Fruit fly (Drosophila melanogaster) whole organism, wandering third instar larva: ENCODE results near the gene CG31221.

Experiments
- Abd-B ChIP-seq: fragments of >200 bp; optimal IDR thresholded peaks from 2 replicates; lab custom pipeline; 2017; ENCODE audit warnings: missing biosample characterization, missing genetic modification characterization
- CG32264 ChIP-seq: fragments of 200-800 bp; sonication (Bioruptor generic); optimal IDR thresholded peaks from 2 replicates; lab custom pipeline; 2016; ENCODE audit warnings: missing biosample characterization, missing genetic modification characterization
- CG9705 ChIP-seq: fragments of 200-800 bp; sonication (Bioruptor generic); optimal IDR thresholded peaks from 2 replicates; lab custom pipeline; 2018; ENCODE audit warnings: missing biosample characterization, mild to moderate bottlenecking, missing genetic modification characterization
- CrebA ChIP-seq: fragments of 200-800 bp; sonication (Bioruptor generic); optimal IDR thresholded peaks from 2 replicates; lab custom pipeline; 2016; ENCODE audit warnings: missing biosample characterization, mild to moderate bottlenecking, missing genetic modification characterization, borderline replicate concordance
- Dfd ChIP-seq: fragments of >200 bp; optimal IDR thresholded peaks from 2 replicates; lab custom pipeline; 2017; ENCODE audit warnings: missing biosample characterization, missing genetic modification characterization
- Dif ChIP-seq: fragments of 200-275, 200-300 bp; sonication (Bioruptor generic); optimal IDR thresholded peaks from 2 replicates; lab custom pipeline; 2018; ENCODE audit warnings: missing biosample characterization, missing genetic modification characterization; ENCODE audit not compliant: partially characterized antibody
- GATAd ChIP-seq: sonication (Bioruptor generic); optimal IDR thresholded peaks from 2 replicates; lab custom pipeline; 2016; ENCODE audit warnings: missing biosample characterization, missing genetic modification characterization
- HLH106 ChIP-seq: fragments of 200-800 bp; optimal IDR thresholded peaks from 3 replicates; lab custom pipeline; 2019; ENCODE audit warnings: missing biosample characterization, mild to moderate bottlenecking, missing genetic modification characterization, moderate library complexity
- Hnf4 ChIP-seq: fragments of 200-800 bp; sonication (Bioruptor generic); optimal IDR thresholded peaks from 2 replicates; lab custom pipeline; 2016; ENCODE audit warnings: missing biosample characterization, mild to moderate bottlenecking, missing genetic modification characterization
- Hr78 ChIP-seq: fragments of >200 bp; optimal IDR thresholded peaks from 2 replicates; lab custom pipeline; 2017; ENCODE audit warnings: missing biosample characterization, missing genetic modification characterization
- Hr83 ChIP-seq: fragments of 200-300 bp; sonication (Bioruptor generic); optimal IDR thresholded peaks from 2 replicates; lab custom pipeline; 2016; ENCODE audit warnings: missing biosample characterization, mild to moderate bottlenecking, missing genetic modification characterization, moderate library complexity; ENCODE audit not compliant: poor library complexity, severe bottlenecking
- Jra ChIP-seq: sonication (Bioruptor generic); optimal IDR thresholded peaks from 2 replicates; lab custom pipeline; 2016; ENCODE audit warnings: missing biosample characterization, missing genetic modification characterization
- Mio ChIP-seq: sonication (Bioruptor generic); optimal IDR thresholded peaks from 2 replicates; lab custom pipeline; 2016; ENCODE audit warnings: missing biosample characterization, missing genetic modification characterization
- Myc ChIP-seq: fragments of >200 bp; optimal IDR thresholded peaks from 2 replicates; lab custom pipeline; 2017
- N ChIP-seq: fragments of >200 bp; optimal IDR thresholded peaks from 2 replicates; lab custom pipeline; 2018; ENCODE audit warnings: missing biosample characterization, missing external identifiers, missing genetic modification characterization
- OdsH ChIP-seq: fragments of 200-800 bp; sonication (Bioruptor generic); optimal IDR thresholded peaks from 2 replicates; lab custom pipeline; 2016; ENCODE audit warnings: missing biosample characterization, mild to moderate bottlenecking, missing genetic modification characterization
- Rel ChIP-seq, 2 experiments: fragments of 200-800 bp; sonication (Bioruptor generic) in 1 of 2; optimal IDR thresholded peaks; 2 replicates in 1 of 2; 3 replicates in 1 of 2; lab custom pipeline; 2016 to 2019; ENCODE audit warnings: mild to moderate bottlenecking in 2 of 2, missing biosample characterization in 2 of 2, missing genetic modification characterization in 2 of 2, moderate library complexity in 1 of 2
- Sp1 ChIP-seq: fragments of 200-800 bp; sonication (Bioruptor generic); optimal IDR thresholded peaks from 3 replicates; lab custom pipeline; 2019; ENCODE audit warnings: missing biosample characterization, mild to moderate bottlenecking, missing genetic modification characterization, moderate library complexity
- Vsx2 ChIP-seq: fragments of 200-300, 225-300 bp; sonication (Bioruptor generic); optimal IDR thresholded peaks from 2 replicates; lab custom pipeline; 2018; ENCODE audit warnings: missing biosample characterization, missing genetic modification characterization; ENCODE audit not compliant: partially characterized antibody
- br ChIP-seq: fragments of 200-800 bp; sonication (Bioruptor generic); optimal IDR thresholded peaks from 2 replicates; lab custom pipeline; 2016; ENCODE audit warnings: missing biosample characterization, missing genetic modification characterization
- brk ChIP-seq: fragments of 200-800 bp; sonication (Bioruptor generic); optimal IDR thresholded peaks from 2 replicates; lab custom pipeline; 2016; ENCODE audit warnings: missing biosample characterization, mild to moderate bottlenecking, missing genetic modification characterization
- dl ChIP-seq, 2 experiments: fragments of 175-275, 200-275 bp in 1 of 2; fragments of 200-275 bp in 1 of 2; sonication (Bioruptor generic); optimal IDR thresholded peaks; lab custom pipeline; 2018; ENCODE audit warnings: mild to moderate bottlenecking in 2 of 2, missing biosample characterization in 2 of 2, missing genetic modification characterization in 2 of 2, moderate library complexity in 2 of 2; ENCODE audit not compliant: partially characterized antibody in 2 of 2, insufficient read depth in 1 of 2
- dmrt93B ChIP-seq: fragments of 200-800 bp; sonication (Bioruptor generic); optimal IDR thresholded peaks from 2 replicates; lab custom pipeline; 2018; ENCODE audit warnings: missing biosample characterization, mild to moderate bottlenecking, missing genetic modification characterization
- dsf ChIP-seq: sonication (Bioruptor generic); optimal IDR thresholded peaks from 2 replicates; lab custom pipeline; 2016; ENCODE audit warnings: missing biosample characterization, missing genetic modification characterization, borderline replicate concordance
- ey ChIP-seq: fragments of 200-800 bp; sonication (Bioruptor generic); optimal IDR thresholded peaks from 2 replicates; lab custom pipeline; 2016; ENCODE audit warnings: missing biosample characterization, missing genetic modification characterization
- foxo ChIP-seq, 2 experiments: fragments of 200-800 bp; sonication (Bioruptor generic); optimal IDR thresholded peaks; 2 replicates in 1 of 2; 3 replicates in 1 of 2; lab custom pipeline; 2016 to 2017; ENCODE audit warnings: missing biosample characterization in 2 of 2, missing genetic modification characterization in 2 of 2
- fru ChIP-seq: fragments of 200-800 bp; sonication (Bioruptor generic); optimal IDR thresholded peaks from 3 replicates; lab custom pipeline; 2016; ENCODE audit warnings: missing biosample characterization, mild to moderate bottlenecking, missing genetic modification characterization
- h ChIP-seq: fragments of 200-800 bp; sonication (Bioruptor generic); optimal IDR thresholded peaks from 3 replicates; lab custom pipeline; 2016; ENCODE audit warnings: missing biosample characterization, mild to moderate bottlenecking, missing genetic modification characterization
- jim ChIP-seq: fragments of 175-275, 200-325 bp; sonication (Bioruptor generic); optimal IDR thresholded peaks from 2 replicates; lab custom pipeline; 2016; ENCODE audit warnings: missing biosample characterization, mild to moderate bottlenecking, missing genetic modification characterization
- lola ChIP-seq: fragments of >200 bp; optimal IDR thresholded peaks from 2 replicates; lab custom pipeline; 2017; ENCODE audit warnings: missing biosample characterization, missing genetic modification characterization
- pan ChIP-seq: fragments of >200 bp; optimal IDR thresholded peaks from 2 replicates; lab custom pipeline; 2017
- psq ChIP-seq: fragments of 200-800 bp; sonication (Bioruptor generic); optimal IDR thresholded peaks from 3 replicates; lab custom pipeline; 2017; ENCODE audit warnings: missing biosample characterization, mild to moderate bottlenecking, missing genetic modification characterization, moderate library complexity
- rgr ChIP-seq: fragments of 200-800 bp; sonication (Bioruptor generic); optimal IDR thresholded peaks from 3 replicates; lab custom pipeline; 2016; ENCODE audit warnings: missing biosample characterization, mild to moderate bottlenecking, missing genetic modification characterization
- sage ChIP-seq: fragments of 200-800 bp; sonication (Bioruptor generic); optimal IDR thresholded peaks from 2 replicates; lab custom pipeline; 2016; ENCODE audit warnings: missing biosample characterization, mild to moderate bottlenecking, missing genetic modification characterization
- sv ChIP-seq: fragments of 200-800 bp; sonication (Bioruptor generic); optimal IDR thresholded peaks from 3 replicates; lab custom pipeline; 2016; ENCODE audit warnings: missing biosample characterization, missing genetic modification characterization
- tai ChIP-seq: sonication (Bioruptor generic); optimal IDR thresholded peaks from 2 replicates; lab custom pipeline; 2016; ENCODE audit warnings: missing biosample characterization, missing genetic modification characterization
- usp ChIP-seq: fragments of >200 bp; optimal IDR thresholded peaks from 2 replicates; lab custom pipeline; 2017; ENCODE audit warnings: missing biosample characterization, missing genetic modification characterization
- woc ChIP-seq: sonication (Bioruptor generic); optimal IDR thresholded peaks from 2 replicates; lab custom pipeline; 2016; ENCODE audit warnings: missing biosample characterization, mild to moderate bottlenecking, missing genetic modification characterization

CG31221 gene

dm6 chr3R:19463874-19464549 lies 51.5 kb downstream of the CG31221 start:
- TF ChIP-seq Hr78 (GFP tag; lab: Kevin White, UChicago) = no peak
- TF ChIP-seq Vsx2 = no peak
- TF ChIP-seq Hr83 (GFP tag; lab: Kevin White, UChicago) = no peak
- no peak for TF ChIP-seq h
- peak; percentile 47 for TF ChIP-seq Dif (GFP tag; lab: Kevin White, UChicago)
- TF ChIP-seq N (GFP tag; lab: Kevin White, UChicago) = no peak
- no peak for TF ChIP-seq psq (GFP tag; lab: Kevin White, UChicago)

- TF ChIP-seq sv (GFP tag; lab: Kevin White, UChicago) (no peak), Myc (lab: Kevin White, UChicago) (no peak), rgr (GFP tag; lab: Kevin White, UChicago) (peak; percentile 32), Rel (GFP tag; optimal IDR thresholded peaks at IDR 0.05; lab: Kevin White, UChicago) (no peak), Rel (tag; optimal IDR thresholded peaks at IDR 0.05; lab: Kevin White, UChicago) (no peak), sage (GFP tag; lab: Kevin White, UChicago) (no peak), OdsH (GFP tag; lab: Kevin White, UChicago) (peak; percentile 22), Hnf4 (GFP tag; lab: Kevin White, UChicago) (no peak), br (no peak), psq (GFP tag; lab: Kevin White, UChicago) (peak; percentile 21), HLH106 (tag; lab: Kevin White, UChicago) (peak; percentile 53), usp (GFP tag; lab: Kevin White, UChicago) (no peak), Hr78 (GFP tag; lab: Kevin White, UChicago) (no peak), Abd-B (GFP tag; lab: Kevin White, UChicago) (no peak), woc (no peak), Mio (GFP tag; lab: Kevin White, UChicago) (no peak), lola (GFP tag; lab: Kevin White, UChicago) (no peak), N (GFP tag; lab: Kevin White, UChicago) (no peak), tai (no peak), h (peak; percentile 40), pan (lab: Kevin White, UChicago) (no peak), Vsx2 (no peak), foxo (GFP tag; optimal IDR thresholded peaks at IDR 0.05; lab: Kevin White, UChicago) (peak in 1 of 2 experiments; percentile 53), ey (GFP tag; lab: Kevin White, UChicago) (no peak), Dif (GFP tag; lab: Kevin White, UChicago) (no peak), CG32264 (GFP tag; lab: Kevin White, UChicago) (no peak), Jra (GFP tag; lab: Kevin White, UChicago) (no peak), dsf (no peak), CG9705 (GFP tag; lab: Kevin White, UChicago) (no peak), fru (peak; percentile 37), brk (GFP tag; lab: Kevin White, UChicago) (no peak), Sp1 (GFP tag; lab: Kevin White, UChicago) (peak; percentile 21), Hr83 (GFP tag; lab: Kevin White, UChicago) (no peak), GATAd (no peak), jim (no peak), Dfd (no peak), CrebA (GFP tag; lab: Kevin White, UChicago) (no peak), dl (GFP tag; optimal IDR thresholded peaks at IDR 0.05; lab: Kevin White, UChicago; ENCODE audit: insufficient read depth in 1 of 2, partially characterized antibody in 2 of 2) (no peak), dmrt93B (GFP tag; lab: Kevin White, UChicago) (peak; percentile 0)
Observed at dm6 chr3R:19465286-19465685, 52.8 kb downstream of the CG31221 start.
